Worm (Caenorhabditis elegans) whole organism, L4 larva: ENCODE results near the gene F22B5.5.
"Not testable (repeated sequence)": the region's sequence is repeated elsewhere in the genome, so short reads cannot be mapped to it uniquely, and the experiment has no call there.

Experiments
- Y105C5A.15 ChIP-seq: fragments of 200-800 bp; sonication (Bioruptor generic); IDR thresholded peaks from 2 replicates; pipeline ENCODE4 v1.3.6; 2022; ENCODE audit warnings: missing genetic modification characterization, missing compliant biosample characterization
- ZK337.2 ChIP-seq: fragments of 200-800 bp; sonication (Bioruptor generic); IDR thresholded peaks from 2 replicates; pipeline ENCODE4 v1.3.6; 2022; ENCODE audit warnings: missing genetic modification reagents, missing genetic modification characterization, missing compliant biosample characterization
- ama-1 ChIP-seq: fragments of 150-350 bp; optimal IDR thresholded peaks from 2 replicates; lab custom pipeline; 2014; ENCODE audit warnings: inconsistent platforms, mixed read lengths
- dve-1 ChIP-seq: sonication (generic microtip); optimal IDR thresholded peaks from 2 replicates; lab custom pipeline; 2017; ENCODE audit warnings: antibody characterized with exemption, mild to moderate bottlenecking, missing genetic modification characterization, missing compliant biosample characterization; ENCODE audit not compliant: insufficient read depth
- egl-27 ChIP-seq: sonication (generic microtip); optimal IDR thresholded peaks from 3 replicates; lab custom pipeline; 2017; ENCODE audit warnings: missing biosample characterization, missing genetic modification reagents, missing genetic modification characterization
- jun-1 ChIP-seq: fragments of 150-350 bp; optimal IDR thresholded peaks from 2 replicates; lab custom pipeline; 2014; ENCODE audit warnings: missing biosample characterization, missing genetic modification reagents, missing genetic modification characterization
- nhr-10 ChIP-seq: fragments of 150-350 bp; optimal IDR thresholded peaks from 2 replicates; lab custom pipeline; 2014; ENCODE audit warnings: missing biosample characterization, missing genetic modification characterization
- nhr-237 ChIP-seq: sonication (generic microtip); optimal IDR thresholded peaks from 2 replicates; lab custom pipeline; 2017; ENCODE audit warnings: missing biosample characterization, missing genetic modification characterization
- unc-62 ChIP-seq, 3 experiments: fragments of 150-350 bp in 1 of 3; sonication (generic microtip); optimal IDR thresholded peaks in 2 of 3; peaks in 1 of 3; 1 replicate in 1 of 3; 2 replicates in 2 of 3; lab custom pipeline; 2014 to 2017; ENCODE audit warnings: missing biosample characterization in 3 of 3, missing genetic modification characterization in 3 of 3, missing genetic modification reagents in 3 of 3, missing genotype in 1 of 3

ce11 chrII:8419798-8420197, 34.6 kb downstream of the F22B5.5 start, which contains the start of gene F14E5.8:
- not testable (repeated sequence) for TF ChIP-seq ama-1 (lab: Kevin White, UChicago); jun-1 (tag; lab: Kevin White, UChicago); Y105C5A.15 (GFP tag; lab: Robert Waterston, UW); dve-1; egl-27 (tag; lab: Kevin White, UChicago); ZK337.2 (GFP tag; lab: Robert Waterston, UW); nhr-237; unc-62 (GFP tag; optimal IDR thresholded peaks at IDR 0.05 in 1 of 2; lab: Kevin White, UChicago); unc-62 (tag; optimal IDR thresholded peaks at IDR 0.05; lab: Kevin White, UChicago); nhr-10
